Fruit fly (Drosophila melanogaster): ENCODE results near the gene CG18428.

Gene CG18428

dm6 chr3R:24134580-24134979, 25.4 kb downstream of the CG18428 start, which contains the start of gene Sec10:
TSS of gene Sec10 (plus strand) at chr3R:24134831.
- TF ChIP-seq CG32006 (GFP tag; optimal IDR thresholded peaks at IDR 0.05) (no peak), CG6854 (GFP tag; optimal IDR thresholded peaks at IDR 0.05) (peak; percentile 34), cyc (GFP tag; optimal IDR thresholded peaks at IDR 0.05) (no peak), spab (GFP tag; optimal IDR thresholded peaks at IDR 0.05) (no peak), fkh (GFP tag; optimal IDR thresholded peaks at IDR 0.05) (peak; percentile 95), CG15336 (GFP tag; IDR thresholded peaks at IDR 0.05) (no peak), esn (GFP tag; optimal IDR thresholded peaks at IDR 0.05) (peak; percentile 11)

dm6 chr3R:24137311-24137945, 28.3 kb downstream of the CG18428 start, which contains the start of gene Npc2f:
TSS of gene Npc2f (plus strand) at chr3R:24137895.
- TF ChIP-seq eg (GFP tag; IDR thresholded peaks at IDR 0.05) (no peak), CG32006 (GFP tag; optimal IDR thresholded peaks at IDR 0.05) (no peak), vri (GFP tag; optimal IDR thresholded peaks at IDR 0.05) (peak; percentile 22), svp (GFP tag) (peak; percentile 96)

- no peak for TF ChIP-seq OdsH (GFP tag; optimal IDR thresholded peaks at IDR 0.05)
- TF ChIP-seq svp (GFP tag), result peak; percentile 63
- TF ChIP-seq Sox14 (GFP tag; optimal IDR thresholded peaks at IDR 0.05), result no peak
- peak; percentile 28 for TF ChIP-seq vri (GFP tag; optimal IDR thresholded peaks at IDR 0.05)
- no peak for TF ChIP-seq net (GFP tag; optimal IDR thresholded peaks at IDR 0.05)
- no peak for TF ChIP-seq Eip93F (GFP tag; optimal IDR thresholded peaks at IDR 0.05)
- no peak for TF ChIP-seq CG32006 (GFP tag; optimal IDR thresholded peaks at IDR 0.05)
- no peak for TF ChIP-seq CG8632 (GFP tag; optimal IDR thresholded peaks at IDR 0.05)
- no peak for TF ChIP-seq cyc (GFP tag; optimal IDR thresholded peaks at IDR 0.05)
- peak; percentile 55 for TF ChIP-seq fkh (GFP tag; optimal IDR thresholded peaks at IDR 0.05)
- no peak for TF ChIP-seq CG15336 (GFP tag; IDR thresholded peaks at IDR 0.05)
- no peak for TF ChIP-seq Lpt (GFP tag; optimal IDR thresholded peaks at IDR 0.05)
Measured at dm6 chr3R:24138478-24139455, 29.6 kb downstream of the CG18428 start.

- TF ChIP-seq vri (GFP tag; optimal IDR thresholded peaks at IDR 0.05) (no peak), achi (GFP tag; optimal IDR thresholded peaks at IDR 0.05) (no peak), svp (GFP tag) (peak; percentile 98), CG6163 (GFP tag; IDR thresholded peaks at IDR 0.05) (no peak)
Measured at dm6 chr3R:24139646-24140130, 30.6 kb downstream of the CG18428 start.

dm6 chr3R:24141013-24141592, 32.0 kb downstream of the CG18428 start, which contains the start of gene Kal1:
TSS of gene Kal1 (plus strand) at chr3R:24141395.
- TF ChIP-seq CG6792 (GFP tag; optimal IDR thresholded peaks at IDR 0.05), result peak; percentile 99
- peak; percentile 94 for TF ChIP-seq Sox15 (GFP tag; optimal IDR thresholded peaks at IDR 0.05)
- peak; percentile 94 for TF ChIP-seq CG8319 (GFP tag; optimal IDR thresholded peaks at IDR 0.05)
- TF ChIP-seq CG11902 (GFP tag; optimal IDR thresholded peaks at IDR 0.05), result peak; percentile 92
- TF ChIP-seq CG6163 (GFP tag; IDR thresholded peaks at IDR 0.05), result peak; percentile 98
- TF ChIP-seq esn (GFP tag; optimal IDR thresholded peaks at IDR 0.05), result peak; percentile 98
- peak; percentile 99 for TF ChIP-seq CG15336 (GFP tag; IDR thresholded peaks at IDR 0.05)
- peak; percentile 98 for TF ChIP-seq acj6 (GFP tag; optimal IDR thresholded peaks at IDR 0.05)
- TF ChIP-seq CG6808 (GFP tag; optimal IDR thresholded peaks at IDR 0.05), result peak; percentile 98
- peak; percentile 97 for TF ChIP-seq Eip93F (GFP tag; optimal IDR thresholded peaks at IDR 0.05)
- TF ChIP-seq CG9139 (GFP tag; optimal IDR thresholded peaks at IDR 0.05), result peak; percentile 98
- TF ChIP-seq Hr4 (GFP tag; optimal IDR thresholded peaks at IDR 0.05), result peak; percentile 92
- TF ChIP-seq dac (GFP tag; optimal IDR thresholded peaks at IDR 0.05), result peak; percentile 92
- TF ChIP-seq Hr39 (GFP tag; optimal IDR thresholded peaks at IDR 0.05), result peak; percentile 81
- peak; percentile 99 for TF ChIP-seq ss (GFP tag; optimal IDR thresholded peaks at IDR 0.05)
- TF ChIP-seq vri (GFP tag; optimal IDR thresholded peaks at IDR 0.05), result peak; percentile 96
- peak; percentile 93 for TF ChIP-seq Lpt (GFP tag; optimal IDR thresholded peaks at IDR 0.05)
- TF ChIP-seq Eip78C (GFP tag), result peak; percentile 99
- peak; percentile 97 for TF ChIP-seq CG1621 (tag; optimal IDR thresholded peaks at IDR 0.05)
- peak; percentile 87 for TF ChIP-seq CG4318 (GFP tag; optimal IDR thresholded peaks at IDR 0.05)
- TF ChIP-seq fd85E (GFP tag; optimal IDR thresholded peaks at IDR 0.05), result peak; percentile 92
- peak; percentile 91 for TF ChIP-seq pdm3 (GFP tag; optimal IDR thresholded peaks at IDR 0.05)
- TF ChIP-seq CG31627 (GFP tag; optimal IDR thresholded peaks at IDR 0.05), result peak; percentile 84
- peak; percentile 97 for TF ChIP-seq net (GFP tag; optimal IDR thresholded peaks at IDR 0.05)
- peak; percentile 97 for TF ChIP-seq CG10669 (GFP tag; optimal IDR thresholded peaks at IDR 0.05)
- TF ChIP-seq Met (GFP tag; optimal IDR thresholded peaks at IDR 0.05), result peak; percentile 92
- peak; percentile 93 for TF ChIP-seq topi (GFP tag; optimal IDR thresholded peaks at IDR 0.05)
